Worm (Caenorhabditis elegans): Measurements from ENCODE around the gene Y48A5A.1.

Gene Y48A5A.1

ce11 chrIV:1990843-1991339 is 25.6 kb downstream of the Y48A5A.1 start:
- TF ChIP-seq hlh-15 (tag; optimal IDR thresholded peaks at IDR 0.05) (no peak), T23F11.4 (GFP tag; optimal IDR thresholded peaks at IDR 0.05) (no peak), unc-86 (tag; optimal IDR thresholded peaks at IDR 0.05) (no peak), pqm-1 (tag; optimal IDR thresholded peaks at IDR 0.05) (no peak), npax-4 (tag; optimal IDR thresholded peaks at IDR 0.05) (no peak), unc-42 (tag; optimal IDR thresholded peaks at IDR 0.05) (no peak), K09A11.1 (tag; optimal IDR thresholded peaks at IDR 0.05; ENCODE audit: insufficient read depth) (no peak), ref-2 (tag; optimal IDR thresholded peaks at IDR 0.05) (no peak), ceh-34 (tag; optimal IDR thresholded peaks at IDR 0.05) (no peak), nhr-232 (tag; optimal IDR thresholded peaks at IDR 0.05) (no peak), ceh-45 (GFP tag; IDR thresholded peaks at IDR 0.05) (no peak), ceh-31 (tag; optimal IDR thresholded peaks at IDR 0.05) (no peak), pha-4 (tag; optimal IDR thresholded peaks at IDR 0.05) (no peak), unc-55 (GFP tag; optimal IDR thresholded peaks at IDR 0.05) (no peak), ttx-3 (tag; optimal IDR thresholded peaks at IDR 0.05) (no peak), tbx-2 (tag; optimal IDR thresholded peaks at IDR 0.05) (no peak)

ce11 chrIV:1992789-1993188 is 27.5 kb downstream of the Y48A5A.1 start, which contains the start of gene xpc-1:
Gene xpc-1, plus strand, starts transcription at chrIV:1993089.
- TF ChIP-seq F13H6.1 (tag; optimal IDR thresholded peaks at IDR 0.05) (no peak), tbx-7 (tag; optimal IDR thresholded peaks at IDR 0.05) (no peak), che-1 (tag; optimal IDR thresholded peaks at IDR 0.05) (no peak), sox-2 (GFP tag; IDR thresholded peaks at IDR 0.05) (no peak), nfya-1 (tag; optimal IDR thresholded peaks at IDR 0.05) (no peak), odd-2 (tag; optimal IDR thresholded peaks at IDR 0.05) (no peak), ets-4 (tag; optimal IDR thresholded peaks at IDR 0.05) (no peak), C08G9.2 (tag; optimal IDR thresholded peaks at IDR 0.05) (no peak), rnt-1 (tag; optimal IDR thresholded peaks at IDR 0.05) (no peak), fkh-6 (tag; optimal IDR thresholded peaks at IDR 0.05) (no peak), mec-3 (tag; optimal IDR thresholded peaks at IDR 0.05; ENCODE audit: borderline replicate concordance) (no peak), ztf-16 (tag; optimal IDR thresholded peaks at IDR 0.05) (no peak), T23F11.4 (GFP tag; optimal IDR thresholded peaks at IDR 0.05) (no peak), pax-1 (tag; optimal IDR thresholded peaks at IDR 0.05) (no peak), ttx-3 (tag; optimal IDR thresholded peaks at IDR 0.05) (no peak)

- TF ChIP-seq elt-2 (tag; optimal IDR thresholded peaks at IDR 0.05) (no peak), ceh-45 (GFP tag; IDR thresholded peaks at IDR 0.05) (no peak), T23F11.4 (GFP tag; optimal IDR thresholded peaks at IDR 0.05) (no peak), ama-1 (optimal IDR thresholded peaks at IDR 0.05) (no peak), nhr-232 (tag; optimal IDR thresholded peaks at IDR 0.05) (no peak), tbx-7 (tag; optimal IDR thresholded peaks at IDR 0.05) (no peak), nhr-11 (tag; optimal IDR thresholded peaks at IDR 0.05) (no peak), dmd-4 (tag; optimal IDR thresholded peaks at IDR 0.05; ENCODE audit: borderline replicate concordance) (no peak), sdc-2 (tag; optimal IDR thresholded peaks at IDR 0.05) (no peak)
Measured at ce11 chrIV:1997762-1998161, 32.5 kb downstream of the Y48A5A.1 start.

ce11 chrIV:2002290-2002689 is 37.0 kb downstream of the Y48A5A.1 start:
- TF ChIP-seq npax-4 (tag; optimal IDR thresholded peaks at IDR 0.05) (no peak), sox-2 (GFP tag; IDR thresholded peaks at IDR 0.05) (no peak), nhr-11 (tag; optimal IDR thresholded peaks at IDR 0.05) (no peak), pax-1 (tag; optimal IDR thresholded peaks at IDR 0.05) (no peak), che-1 (tag; optimal IDR thresholded peaks at IDR 0.05) (no peak), ahr-1 (tag; optimal IDR thresholded peaks at IDR 0.05) (no peak), K09A11.1 (tag; optimal IDR thresholded peaks at IDR 0.05; ENCODE audit: insufficient read depth) (no peak), dve-1 (tag; optimal IDR thresholded peaks at IDR 0.05) (no peak), sdc-2 (tag; optimal IDR thresholded peaks at IDR 0.05) (no peak), hlh-30 (tag; optimal IDR thresholded peaks at IDR 0.05; ENCODE audit: insufficient read depth) (no peak), ceh-45 (GFP tag; IDR thresholded peaks at IDR 0.05) (no peak)
